Worm (Caenorhabditis elegans) whole organism, L4 larva: ENCODE data around the gene H05C05.4.

Experiments
- dmd-9 ChIP-seq: fragments of 200-800 bp; sonication (Bioruptor generic); IDR thresholded peaks from 2 replicates; pipeline ENCODE4 v1.3.6; 2022; ENCODE audit warnings: missing genetic modification reagents, missing genetic modification characterization, missing compliant biosample characterization
- lir-3 ChIP-seq: sonication (generic microtip); optimal IDR thresholded peaks from 2 replicates; lab custom pipeline; 2016; ENCODE audit warnings: mild to moderate bottlenecking, missing genetic modification characterization, missing compliant biosample characterization
- nhr-10 ChIP-seq: fragments of 150-350 bp; optimal IDR thresholded peaks from 2 replicates; lab custom pipeline; 2014; ENCODE audit warnings: missing biosample characterization, missing genetic modification characterization
- nhr-11 ChIP-seq: fragments of 150-350 bp; optimal IDR thresholded peaks from 2 replicates; lab custom pipeline; 2014; ENCODE audit warnings: missing biosample characterization, missing genetic modification characterization
- pha-4 ChIP-seq, 2 experiments: fragments of 150-350 bp in 1 of 2; fragments of 200-800 bp in 1 of 2; sonication (Bioruptor generic) in 1 of 2; IDR thresholded peaks in 1 of 2; optimal IDR thresholded peaks in 1 of 2; 2 replicates each; pipeline versions ENCODE4 v1.3.6 to Lab custom; 2014 to 2022; ENCODE audit warnings: missing genetic modification characterization in 2 of 2, missing genetic modification reagents in 2 of 2, missing biosample characterization in 1 of 2, missing compliant biosample characterization in 1 of 2
- unc-39 ChIP-seq: sonication (generic microtip); optimal IDR thresholded peaks from 2 replicates; lab custom pipeline; 2017; ENCODE audit warnings: missing biosample characterization, missing genetic modification characterization
- zip-11 ChIP-seq: fragments of 200-800 bp; sonication (Bioruptor generic); IDR thresholded peaks from 2 replicates; pipeline ENCODE4 v1.3.6; 2022; ENCODE audit warnings: missing genetic modification characterization, missing compliant biosample characterization

- TF ChIP-seq nhr-10 (tag; lab: Kevin White, UChicago) = no peak
- TF ChIP-seq pha-4 (GFP tag; IDR thresholded peaks at IDR 0.05; lab: Robert Waterston, UW) = no peak
- TF ChIP-seq pha-4 (tag; optimal IDR thresholded peaks at IDR 0.05; lab: Kevin White, UChicago) = no peak
- TF ChIP-seq nhr-11 = no peak
- no peak for TF ChIP-seq lir-3 (tag; lab: Kevin White, UChicago)
- TF ChIP-seq dmd-9 (GFP tag; lab: Robert Waterston, UW) = no peak
- no peak for TF ChIP-seq zip-11 (GFP tag; lab: Robert Waterston, UW)
- no peak for TF ChIP-seq unc-39 (tag; lab: Kevin White, UChicago)
These were observed 1.2 kb upstream of the H05C05.4 start for ce11 chrIII:2947251-2947650.
